Worm (Caenorhabditis elegans) whole organism, L1 larva: ENCODE results near the gene F37A4.5.

Experiments used
- C34B4.2 ChIP-seq: sonication (generic microtip); optimal IDR thresholded peaks from 2 replicates; lab custom pipeline; 2017; ENCODE audit warnings: mild to moderate bottlenecking, missing genetic modification characterization, missing compliant biosample characterization
- aha-1 ChIP-seq: fragments of 150-350 bp; optimal IDR thresholded peaks from 2 replicates; lab custom pipeline; 2014; ENCODE audit warnings: missing biosample characterization, missing genetic modification characterization
- alr-1 ChIP-seq: fragments of 200-800 bp; sonication (Bioruptor generic); optimal IDR thresholded peaks from 2 replicates; lab custom pipeline; 2018; ENCODE audit warnings: borderline replicate concordance, mild to moderate bottlenecking, missing genetic modification characterization, missing compliant biosample characterization
- ama-1 ChIP-seq: fragments of 150-350 bp; optimal IDR thresholded peaks from 2 replicates; lab custom pipeline; 2014
- blmp-1 ChIP-seq: fragments of 150-350 bp; optimal IDR thresholded peaks from 2 replicates; lab custom pipeline; 2014; ENCODE audit warnings: missing biosample characterization, missing genetic modification characterization
- dsc-1 ChIP-seq: sonication (generic microtip); optimal IDR thresholded peaks from 2 replicates; lab custom pipeline; 2016; ENCODE audit warnings: mild to moderate bottlenecking, missing genetic modification characterization, missing compliant biosample characterization
- egl-13 ChIP-seq: sonication (generic microtip); optimal IDR thresholded peaks from 2 replicates; lab custom pipeline; 2016; ENCODE audit warnings: missing genotype, missing genetic modification reagents, missing genetic modification characterization, missing compliant biosample characterization
- elt-3 ChIP-seq, 6 experiments: fragments of 150-350 bp in 1 of 6; sonication (generic microtip); optimal IDR thresholded peaks; 2 replicates each; lab custom pipeline; 2017 to 2018; ENCODE audit warnings: missing biosample characterization in 6 of 6, missing genetic modification characterization in 6 of 6, inconsistent platforms in 1 of 6
- fkh-4 ChIP-seq: sonication (generic microtip); optimal IDR thresholded peaks from 2 replicates; lab custom pipeline; 2016; ENCODE audit warnings: missing compliant biosample characterization, missing genetic modification characterization, borderline replicate concordance
- fkh-8 ChIP-seq: sonication (generic microtip); optimal IDR thresholded peaks from 2 replicates; lab custom pipeline; 2016; ENCODE audit warnings: mild to moderate bottlenecking, missing genetic modification characterization, missing compliant biosample characterization
- hlh-4 ChIP-seq: sonication (generic microtip); optimal IDR thresholded peaks from 2 replicates; lab custom pipeline; 2016; ENCODE audit warnings: mild to moderate bottlenecking, missing genetic modification characterization, missing compliant biosample characterization
- isw-1 ChIP-seq: fragments of 200-800 bp; sonication (Bioruptor generic); IDR thresholded peaks from 2 replicates; pipeline ENCODE4 v1.3.6; 2022; ENCODE audit warnings: missing genetic modification characterization, missing compliant biosample characterization
- lin-14 ChIP-seq: fragments of 200-800 bp; sonication (Bioruptor generic); optimal IDR thresholded peaks from 2 replicates; lab custom pipeline; 2018; ENCODE audit warnings: mild to moderate bottlenecking, missing genetic modification characterization, moderate library complexity, missing compliant biosample characterization
- lin-39 ChIP-seq: fragments of 150-350 bp; optimal IDR thresholded peaks from 2 replicates; lab custom pipeline; 2014; ENCODE audit warnings: missing biosample characterization, missing genetic modification reagents, missing genetic modification characterization
- lsy-2 ChIP-seq, 2 experiments: fragments of 150-350 bp; optimal IDR thresholded peaks; 2 replicates each; lab custom pipeline; 2014; ENCODE audit warnings: missing biosample characterization in 2 of 2, missing genetic modification characterization in 2 of 2
- mab-9 ChIP-seq: fragments of 200-800 bp; sonication (Bioruptor generic); IDR thresholded peaks from 2 replicates; pipeline ENCODE4 v1.3.6; 2022; ENCODE audit warnings: missing genetic modification reagents, missing genetic modification characterization, missing compliant biosample characterization
- mep-1 ChIP-seq: fragments of 150-350 bp; optimal IDR thresholded peaks from 2 replicates; lab custom pipeline; 2014; ENCODE audit warnings: missing biosample characterization, missing genetic modification characterization
- nhr-12 ChIP-seq: sonication (generic microtip); optimal IDR thresholded peaks from 2 replicates; lab custom pipeline; 2017; ENCODE audit warnings: missing biosample characterization, missing genetic modification characterization
- nhr-19 ChIP-seq: fragments of 200-800 bp; sonication (Bioruptor generic); conservative IDR thresholded peaks from 2 replicates; pipeline ENCODE4 v1.3.6; 2022; ENCODE audit warnings: missing genetic modification characterization, missing compliant biosample characterization
- nhr-20 ChIP-seq: sonication (generic microtip); optimal IDR thresholded peaks from 2 replicates; lab custom pipeline; 2016; ENCODE audit warnings: mild to moderate bottlenecking, missing genetic modification characterization, missing compliant biosample characterization
- nhr-237 ChIP-seq: fragments of 150-350 bp; optimal IDR thresholded peaks from 2 replicates; lab custom pipeline; 2014; ENCODE audit warnings: missing biosample characterization, missing genetic modification characterization
- nhr-71 ChIP-seq: sonication (generic microtip); optimal IDR thresholded peaks from 2 replicates; lab custom pipeline; 2016; ENCODE audit warnings: mild to moderate bottlenecking, missing genetic modification characterization, moderate library complexity, missing compliant biosample characterization
- nhr-76 ChIP-seq: sonication (generic microtip); optimal IDR thresholded peaks from 2 replicates; lab custom pipeline; 2017; ENCODE audit warnings: missing biosample characterization, missing genetic modification characterization
- nhr-85 ChIP-seq: sonication (generic microtip); peaks from one replicate; lab custom pipeline; 2016; ENCODE audit warnings: missing genetic modification characterization, inconsistent platforms, missing compliant biosample characterization
- pax-3 ChIP-seq: fragments of 200-800 bp; sonication (Bioruptor generic); optimal IDR thresholded peaks from 2 replicates; lab custom pipeline; 2018; ENCODE audit warnings: mild to moderate bottlenecking, missing genetic modification characterization, moderate library complexity, missing compliant biosample characterization
- pqm-1 ChIP-seq: sonication (generic microtip); optimal IDR thresholded peaks from 3 replicates; lab custom pipeline; 2017; ENCODE audit warnings: missing biosample characterization, missing genetic modification characterization
- snpc-4 ChIP-seq: fragments of 150-350 bp; optimal IDR thresholded peaks from 2 replicates; lab custom pipeline; 2014; ENCODE audit warnings: missing biosample characterization, missing genetic modification characterization
- sox-4 ChIP-seq: sonication (generic microtip); optimal IDR thresholded peaks from 2 replicates; lab custom pipeline; 2016; ENCODE audit warnings: missing genetic modification characterization, missing compliant biosample characterization
- sptf-1 ChIP-seq: fragments of 150-350 bp; optimal IDR thresholded peaks from 2 replicates; lab custom pipeline; 2014; ENCODE audit warnings: missing biosample characterization, missing genetic modification characterization
- tbx-2 ChIP-seq: sonication (generic microtip); optimal IDR thresholded peaks from 2 replicates; lab custom pipeline; 2016; ENCODE audit warnings: missing genetic modification characterization, missing compliant biosample characterization
- tlp-1 ChIP-seq: fragments of 150-350 bp; optimal IDR thresholded peaks from 2 replicates; lab custom pipeline; 2014; ENCODE audit warnings: missing biosample characterization, missing genetic modification characterization
- unc-130 ChIP-seq: fragments of 150-350 bp; optimal IDR thresholded peaks from 2 replicates; lab custom pipeline; 2017; ENCODE audit warnings: missing biosample characterization, missing genetic modification characterization, inconsistent platforms
- unc-30 ChIP-seq: sonication (generic microtip); optimal IDR thresholded peaks from 2 replicates; lab custom pipeline; 2017; ENCODE audit warnings: missing biosample characterization, missing genetic modification characterization
- unc-98 ChIP-seq: fragments of 200-800 bp; sonication (Bioruptor generic); IDR thresholded peaks from 2 replicates; pipeline ENCODE4 v1.3.6; 2022; ENCODE audit warnings: missing genetic modification characterization, missing compliant biosample characterization
- ztf-11 ChIP-seq, 2 experiments: sonication (generic microtip); optimal IDR thresholded peaks; 2 replicates each; lab custom pipeline; 2016 to 2017; ENCODE audit warnings: missing genetic modification characterization in 2 of 2, missing biosample characterization in 1 of 2, missing compliant biosample characterization in 1 of 2
- ztf-4 ChIP-seq: fragments of 150-350 bp; optimal IDR thresholded peaks from 2 replicates; lab custom pipeline; 2014; ENCODE audit warnings: missing biosample characterization, missing genetic modification characterization

The F37A4.5 gene

DNA sequence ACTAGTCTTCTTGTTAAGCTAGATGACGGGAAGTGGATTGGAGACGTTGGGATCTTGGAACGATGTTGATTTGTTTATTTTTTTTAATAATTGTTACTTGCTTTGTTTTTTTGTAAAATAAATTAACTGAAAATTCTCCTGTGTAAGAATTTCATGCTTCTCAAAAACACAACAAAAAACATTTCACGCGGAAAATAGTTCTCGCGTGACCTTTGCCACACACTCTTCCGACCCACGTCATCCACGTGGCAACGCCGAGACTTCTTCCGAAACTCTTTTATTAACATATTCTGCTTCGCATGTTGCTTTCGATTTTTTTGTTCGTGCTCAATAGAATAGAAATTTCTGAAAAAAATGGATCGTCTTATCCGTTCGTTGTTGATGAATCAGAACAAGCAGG is at the start of gene F37A4.5:
Gene F37A4.5 (plus strand): TSS at position 301 of the 400 bp plus-strand sequence.
- TF ChIP-seq dsc-1 (tag; lab: Kevin White, UChicago) (no peak), snpc-4 (tag; lab: Kevin White, UChicago) (no peak), ztf-11 (tag; optimal IDR thresholded peaks at IDR 0.05; lab: Kevin White, UChicago) (no peak)

DNA sequence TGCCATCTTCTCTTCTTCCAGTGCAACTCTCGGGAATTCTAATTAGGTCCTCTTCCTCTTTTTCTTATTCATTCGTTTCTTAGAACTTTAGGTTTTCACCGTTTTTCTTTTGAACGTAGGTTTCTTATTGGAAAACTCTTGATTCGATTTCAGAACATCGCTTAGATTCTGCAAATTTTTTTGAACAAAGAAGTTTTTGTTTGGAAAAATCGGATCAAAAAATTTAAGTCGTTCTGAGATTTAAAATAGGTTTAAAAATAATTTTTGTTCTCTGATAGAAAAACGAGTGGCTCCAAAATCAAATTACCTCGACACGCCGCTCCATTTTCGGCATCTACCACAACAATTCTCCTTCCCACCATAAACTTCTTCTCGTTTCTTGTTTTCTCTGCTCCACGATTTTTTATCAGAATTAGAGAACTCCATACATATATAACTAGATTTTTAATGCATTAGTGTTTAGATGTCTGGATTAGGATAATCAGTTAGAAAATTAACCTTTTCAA is 40.9 kb upstream of the F37A4.5 start:
- TF ChIP-seq ama-1 (lab: Kevin White, UChicago) (no peak), mep-1 (no peak), lin-14 (GFP tag; lab: Kevin White, UChicago) (peak; percentile 29), fkh-4 (tag; lab: Kevin White, UChicago) (no peak), sox-4 (tag; lab: Kevin White, UChicago) (no peak), C34B4.2 (tag; lab: Kevin White, UChicago) (no peak), tbx-2 (tag; lab: Kevin White, UChicago) (no peak)

DNA sequence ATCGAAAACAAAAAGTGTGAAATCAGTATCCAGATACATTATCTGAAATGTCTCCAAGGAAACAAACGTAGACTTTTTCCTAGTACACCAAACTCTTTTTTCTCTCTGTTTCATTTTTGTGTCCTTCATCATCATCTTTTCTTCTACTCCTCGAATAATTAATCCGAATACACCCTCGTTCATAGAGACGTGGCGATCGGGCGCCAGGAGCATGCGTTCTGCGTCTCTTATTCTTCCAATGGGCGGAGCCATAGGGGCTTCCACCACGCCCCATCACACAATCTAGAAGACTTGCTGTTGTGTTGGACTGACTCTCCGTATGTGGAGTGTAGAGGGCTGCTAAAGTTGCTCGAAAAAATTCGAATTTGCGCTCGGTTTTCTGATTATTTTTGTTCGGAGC is 36.2 kb upstream of the F37A4.5 start, which contains the start of gene rbf-1:
Gene rbf-1 (plus strand): TSS at position 301 of the 400 bp plus-strand sequence.
- TF ChIP-seq nhr-71 (tag; lab: Kevin White, UChicago) (no peak), C34B4.2 (tag; lab: Kevin White, UChicago) (no peak), fkh-8 (tag; lab: Kevin White, UChicago) (peak; percentile 18)
- TF ChIP-seq, all 84 proteins: peak for 1

ce11 chrIII:6677304-6677703 is 34.4 kb upstream of the F37A4.5 start:
- no peak for TF ChIP-seq nhr-237 (tag; lab: Kevin White, UChicago)
- TF ChIP-seq tbx-2 (tag; lab: Kevin White, UChicago): no peak
- peak; percentile 34 for TF ChIP-seq lin-14 (GFP tag; lab: Kevin White, UChicago)

DNA sequence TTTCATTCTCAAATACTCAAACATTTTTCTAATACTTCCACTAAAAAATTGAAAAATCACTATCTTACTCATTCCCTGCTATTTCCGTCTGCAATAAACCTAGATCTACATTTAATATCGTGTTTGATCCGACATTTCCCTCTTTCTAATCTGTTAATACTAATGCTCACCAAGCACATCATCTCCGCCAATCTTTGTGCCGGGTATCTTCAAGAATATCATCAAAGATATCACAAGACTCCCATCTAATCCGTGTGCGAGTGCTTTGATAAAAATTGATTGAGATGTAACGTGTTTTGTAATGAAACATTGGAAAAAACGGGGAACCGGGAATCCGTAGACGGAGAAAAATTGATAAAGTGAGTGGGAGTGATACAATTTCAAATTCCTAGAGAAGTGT is 32.4 kb upstream of the F37A4.5 start:
- TF ChIP-seq pqm-1 (tag; lab: Kevin White, UChicago) (no peak), nhr-20 (tag; lab: Kevin White, UChicago) (no peak), ztf-4 (tag; lab: Kevin White, UChicago) (no peak), unc-130 (no peak), blmp-1 (tag; lab: Kevin White, UChicago) (no peak), lin-14 (GFP tag; lab: Kevin White, UChicago) (no peak), alr-1 (tag; lab: Kevin White, UChicago) (no peak), lsy-2 (tag; optimal IDR thresholded peaks at IDR 0.05; lab: Kevin White, UChicago) (no peak), nhr-85 (tag; lab: Kevin White, UChicago) (no peak), pax-3 (tag; lab: Kevin White, UChicago) (peak; percentile 30), elt-3 (tag; optimal IDR thresholded peaks at IDR 0.05; lab: Kevin White, UChicago) (no peak), hlh-4 (tag; lab: Kevin White, UChicago) (no peak), egl-13 (tag; lab: Kevin White, UChicago) (peak; percentile 66), isw-1 (GFP tag; lab: Robert Waterston, UW) (no peak), unc-98 (GFP tag; lab: Robert Waterston, UW) (no peak), tlp-1 (tag; lab: Kevin White, UChicago) (no peak), snpc-4 (tag; lab: Kevin White, UChicago) (no peak), dsc-1 (tag; lab: Kevin White, UChicago) (peak; percentile 84)

DNA sequence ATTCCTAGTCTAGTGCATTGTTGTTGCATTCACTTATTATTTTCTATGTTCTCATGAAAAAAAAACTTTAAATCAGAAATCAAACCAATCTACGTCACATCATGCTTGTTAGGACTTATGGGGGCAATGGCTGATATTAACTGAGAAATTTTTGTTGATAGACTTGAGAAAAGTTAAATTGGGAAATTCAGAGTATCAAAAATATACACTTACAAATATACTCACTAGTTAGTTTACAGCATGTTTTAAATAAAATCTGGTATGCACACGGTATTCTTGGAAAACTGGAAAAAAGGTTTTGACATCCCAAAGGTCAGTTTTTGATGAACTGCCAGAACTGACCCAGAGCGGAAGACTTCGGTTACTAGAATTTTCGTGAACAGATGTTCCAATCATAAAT is 30.7 kb upstream of the F37A4.5 start:
- no peak for TF ChIP-seq lsy-2 (tag; optimal IDR thresholded peaks at IDR 0.05; lab: Kevin White, UChicago)
- TF ChIP-seq nhr-12 (tag; lab: Kevin White, UChicago): no peak
- no peak for TF ChIP-seq sptf-1 (tag; lab: Kevin White, UChicago)
- no peak for TF ChIP-seq egl-13 (tag; lab: Kevin White, UChicago)
- TF ChIP-seq dsc-1 (tag; lab: Kevin White, UChicago): no peak
- TF ChIP-seq sox-4 (tag; lab: Kevin White, UChicago): no peak
- TF ChIP-seq fkh-8 (tag; lab: Kevin White, UChicago): no peak
- no peak for TF ChIP-seq mep-1
- no peak for TF ChIP-seq unc-130
- TF ChIP-seq aha-1: no peak
- TF ChIP-seq nhr-20 (tag; lab: Kevin White, UChicago): no peak
- no peak for TF ChIP-seq C34B4.2 (tag; lab: Kevin White, UChicago)
- TF ChIP-seq pqm-1 (tag; lab: Kevin White, UChicago): no peak
- TF ChIP-seq unc-30 (tag; lab: Kevin White, UChicago): no peak
- TF ChIP-seq lin-39: no peak
- TF ChIP-seq nhr-19: no peak
- no peak for TF ChIP-seq nhr-76 (tag; lab: Kevin White, UChicago)
- TF ChIP-seq mab-9 (GFP tag; lab: Robert Waterston, UW): no peak
